Fruit fly (Drosophila melanogaster): ENCODE measurements around the gene ttk.
A peak's percentile ranks its signal among the peaks of the same experiment; 100 is the strongest.

The ttk gene

DNA sequence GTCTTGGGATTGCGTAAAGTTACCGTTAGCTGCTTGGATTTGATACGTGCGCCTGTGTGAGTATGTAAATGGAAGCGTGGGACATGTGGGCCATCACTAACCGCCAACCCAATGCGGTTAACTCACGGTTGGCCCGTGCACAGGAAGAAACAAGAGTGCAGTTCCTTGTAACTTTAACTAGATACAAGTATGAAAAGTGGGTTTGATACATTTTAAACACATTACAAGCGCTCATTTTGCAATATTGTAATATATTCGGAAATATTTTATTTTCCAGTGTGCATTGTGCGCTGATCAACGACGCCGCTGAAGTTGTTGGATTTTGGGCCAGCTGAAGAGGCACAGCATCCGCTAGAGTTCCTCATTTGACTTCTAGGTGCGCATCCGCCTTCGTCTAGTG lies 25.9 kb upstream of the ttk start (continued):
- TF ChIP-seq Usf (GFP tag; optimal IDR thresholded peaks at IDR 0.05), result no peak
- TF ChIP-seq CG14710 (tag; optimal IDR thresholded peaks at IDR 0.05), result peak; percentile 7
- no peak for TF ChIP-seq CG6765 (GFP tag; optimal IDR thresholded peaks at IDR 0.05)
- peak; percentile 22 for TF ChIP-seq CG17385 (GFP tag; optimal IDR thresholded peaks at IDR 0.05)
- TF ChIP-seq CG13775 (GFP tag; optimal IDR thresholded peaks at IDR 0.05), result peak; percentile 36
- TF ChIP-seq CG11247 (GFP tag; IDR thresholded peaks at IDR 0.05), result no peak
- TF ChIP-seq mam (GFP tag; optimal IDR thresholded peaks at IDR 0.05), result no peak
- TF ChIP-seq jigr1 (GFP tag; IDR thresholded peaks at IDR 0.05), result no peak
- TF ChIP-seq CG11398 (GFP tag; optimal IDR thresholded peaks at IDR 0.05), result no peak
- no peak for TF ChIP-seq sc (optimal IDR thresholded peaks at IDR 0.05)
- TF ChIP-seq sc (GFP tag; optimal IDR thresholded peaks at IDR 0.05), result peak; percentile 41
- TF ChIP-seq twi (tag; optimal IDR thresholded peaks at IDR 0.05), result no peak
- no peak for TF ChIP-seq CG6854 (GFP tag; optimal IDR thresholded peaks at IDR 0.05)
- no peak for TF ChIP-seq CG9876 (GFP tag; optimal IDR thresholded peaks at IDR 0.05)
- TF ChIP-seq grau (tag; optimal IDR thresholded peaks at IDR 0.05), result peak; percentile 27
- TF ChIP-seq oc (tag; optimal IDR thresholded peaks at IDR 0.05), result peak; percentile 36
- TF ChIP-seq unpg (GFP tag; optimal IDR thresholded peaks at IDR 0.05), result peak; percentile 61
- no peak for TF ChIP-seq ash1 (GFP tag; optimal IDR thresholded peaks at IDR 0.05)
- TF ChIP-seq gro (GFP tag; optimal IDR thresholded peaks at IDR 0.05), result no peak
- peak; percentile 28 for TF ChIP-seq CG4820 (GFP tag; optimal IDR thresholded peaks at IDR 0.05)
- TF ChIP-seq Ravus (GFP tag; IDR thresholded peaks at IDR 0.05), result no peak
- no peak for TF ChIP-seq CG6791 (GFP tag; IDR thresholded peaks at IDR 0.05; ENCODE audit: partially characterized antibody)
- no peak for TF ChIP-seq ro (GFP tag; IDR thresholded peaks at IDR 0.05)
- TF ChIP-seq CG10979 (tag; optimal IDR thresholded peaks at IDR 0.05), result peak; percentile 52
- TF ChIP-seq CrebB (tag; optimal IDR thresholded peaks at IDR 0.05), result no peak
- no peak for TF ChIP-seq lov (optimal IDR thresholded peaks at IDR 0.05)
- TF ChIP-seq lov (GFP tag; IDR thresholded peaks at IDR 0.05), result 0 out of 3 replicates have a peak, but pooled peaks have one; percentile 10
- no peak for TF ChIP-seq Optix (GFP tag; IDR thresholded peaks at IDR 0.05)
- TF ChIP-seq CG15696 (tag; optimal IDR thresholded peaks at IDR 0.05), result no peak
- TF ChIP-seq pros (GFP tag; optimal IDR thresholded peaks at IDR 0.05), result no peak
- no peak for TF ChIP-seq crc (GFP tag; optimal IDR thresholded peaks at IDR 0.05)
- no peak for TF ChIP-seq slbo (GFP tag; IDR thresholded peaks at IDR 0.05)
- no peak for TF ChIP-seq bigmax (GFP tag; optimal IDR thresholded peaks at IDR 0.05)
- TF ChIP-seq Bdp1 (GFP tag; optimal IDR thresholded peaks at IDR 0.05), result peak; percentile 5
- TF ChIP-seq Aef1 (GFP tag; IDR thresholded peaks at IDR 0.05), result no peak
- no peak for TF ChIP-seq CG1647 (GFP tag; optimal IDR thresholded peaks at IDR 0.05)
- TF ChIP-seq sug (tag; optimal IDR thresholded peaks at IDR 0.05), result no peak
- no peak for TF ChIP-seq CG33213 (GFP tag; optimal IDR thresholded peaks at IDR 0.05)
- peak; percentile 5 for TF ChIP-seq Nf-YB (GFP tag; optimal IDR thresholded peaks at IDR 0.05)
- peak; percentile 21 for TF ChIP-seq D19A (tag; optimal IDR thresholded peaks at IDR 0.05)
- TF ChIP-seq lab (GFP tag; optimal IDR thresholded peaks at IDR 0.05), result no peak
- no peak for TF ChIP-seq CG1233 (GFP tag; optimal IDR thresholded peaks at IDR 0.05)
- TF ChIP-seq CG30431 (GFP tag; optimal IDR thresholded peaks at IDR 0.05), result peak; percentile 21
- TF ChIP-seq CG16815 (GFP tag; optimal IDR thresholded peaks at IDR 0.05), result no peak
- TF ChIP-seq rib (GFP tag; IDR thresholded peaks at IDR 0.05), result no peak
- peak; percentile 51 for TF ChIP-seq Xbp1 (GFP tag; optimal IDR thresholded peaks at IDR 0.05)
- peak; percentile 54 for TF ChIP-seq CG1529 (GFP tag; optimal IDR thresholded peaks at IDR 0.05)
- peak; percentile 12 for TF ChIP-seq ems (GFP tag; optimal IDR thresholded peaks at IDR 0.05)
- TF ChIP-seq BEAF-32 (GFP tag; optimal IDR thresholded peaks at IDR 0.05), result no peak
- no peak for TF ChIP-seq CG9727 (GFP tag; optimal IDR thresholded peaks at IDR 0.05)
- TF ChIP-seq esg (GFP tag; conservative IDR thresholded peaks at IDR 0.05), result 0 out of 2 replicates have a peak, but pooled peaks have one; percentile 5
- TF ChIP-seq CG7786 (GFP tag; optimal IDR thresholded peaks at IDR 0.05), result no peak

Data from whole organism, embryonic.